Worm (Caenorhabditis elegans) whole organism, young adult: Measurements from ENCODE around the gene fbxa-134.

ENCODE experiments used
- C06A6.2 ChIP-seq: fragments of 200-800 bp; sonication (Bioruptor generic); conservative IDR thresholded peaks from 2 replicates; pipeline ENCODE4 v1.3.6; 2022; ENCODE audit warnings: missing genetic modification characterization, missing compliant biosample characterization
- F49E8.2 ChIP-seq: sonication (generic microtip); optimal IDR thresholded peaks from 3 replicates; lab custom pipeline; 2017; ENCODE audit warnings: missing genetic modification characterization, mild to moderate bottlenecking, missing compliant biosample characterization, antibody characterized with exemption, moderate library complexity; ENCODE audit not compliant: insufficient read depth
- ceh-27 ChIP-seq: fragments of 200-800 bp; sonication (Bioruptor generic); optimal IDR thresholded peaks from 2 replicates; lab custom pipeline; 2018; ENCODE audit warnings: mild to moderate bottlenecking, missing genetic modification characterization, moderate library complexity, missing compliant biosample characterization
- ceh-91 ChIP-seq: fragments of 200-800 bp; sonication (Bioruptor generic); IDR thresholded peaks from 2 replicates; pipeline ENCODE4 v1.3.6; 2022; ENCODE audit warnings: missing genetic modification reagents, missing genetic modification characterization, missing compliant biosample characterization
- chd-7 ChIP-seq: sonication (generic microtip); optimal IDR thresholded peaks from 2 replicates; lab custom pipeline; 2016; ENCODE audit warnings: mild to moderate bottlenecking, missing genetic modification characterization, moderate library complexity, missing compliant biosample characterization
- efl-1 ChIP-seq: fragments of 150-350 bp; optimal IDR thresholded peaks from 2 replicates; lab custom pipeline; 2014; ENCODE audit warnings: missing biosample characterization, missing genetic modification reagents, missing genetic modification characterization
- lin-54 ChIP-seq: fragments of 200-800 bp; sonication (Bioruptor generic); optimal IDR thresholded peaks from 2 replicates; lab custom pipeline; 2018; ENCODE audit warnings: mild to moderate bottlenecking, missing genetic modification characterization, missing compliant biosample characterization
- nfya-1 ChIP-seq: sonication (generic microtip); optimal IDR thresholded peaks from 2 replicates; lab custom pipeline; 2017; ENCODE audit warnings: antibody characterized with exemption, missing compliant biosample characterization, missing genetic modification characterization, borderline replicate concordance; ENCODE audit not compliant: insufficient read depth
- nhr-80 ChIP-seq: sonication (generic microtip); optimal IDR thresholded peaks from 2 replicates; lab custom pipeline; 2016; ENCODE audit warnings: missing genetic modification characterization, missing compliant biosample characterization
- snpc-1.3 ChIP-seq: sonication (generic microtip); optimal IDR thresholded peaks from 2 replicates; lab custom pipeline; 2017; ENCODE audit warnings: missing genetic modification characterization, mild to moderate bottlenecking, missing compliant biosample characterization, antibody characterized with exemption, moderate library complexity, missing genotype, missing genetic modification reagents; ENCODE audit not compliant: insufficient read depth
- snpc-4 ChIP-seq, 5 experiments: fragments of 150-350 bp in 1 of 5; sonication (generic microtip) in 4 of 5; optimal IDR thresholded peaks; 2 replicates each; lab custom pipeline; 2014 to 2018; ENCODE audit warnings: missing genetic modification characterization in 5 of 5, missing biosample characterization in 3 of 5, antibody characterized with exemption in 2 of 5, mild to moderate bottlenecking in 2 of 5, missing compliant biosample characterization in 2 of 5, missing genotype in 2 of 5, moderate library complexity in 2 of 5, missing genetic modification reagents in 1 of 5

DNA sequence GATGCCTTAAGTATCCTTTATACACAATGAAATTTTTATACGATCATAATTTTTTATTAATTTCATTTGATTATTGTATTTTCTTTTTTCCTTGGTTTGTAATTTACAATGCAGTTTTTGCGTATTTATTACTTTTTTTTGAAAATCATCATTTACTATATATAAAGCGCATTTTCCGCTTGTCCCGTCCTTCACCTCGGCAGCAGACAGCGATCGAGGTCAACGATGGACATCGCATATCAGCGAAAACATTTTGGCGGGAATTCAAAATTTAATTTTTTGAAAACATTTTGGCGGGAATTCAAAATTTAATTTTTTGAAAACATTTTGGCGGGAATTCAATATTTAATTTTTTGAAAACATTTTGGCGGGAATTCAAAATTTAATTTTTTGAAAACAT lies 44.7 kb downstream of the fbxa-134 start:
- no peak for TF ChIP-seq efl-1 (GFP tag; lab: Kevin White, UChicago)
- TF ChIP-seq ceh-91 (GFP tag; lab: Robert Waterston, UW), result no peak
- no peak for TF ChIP-seq snpc-1.3 (tag; lab: Kevin White, UChicago)
- TF ChIP-seq C06A6.2 (GFP tag; lab: Robert Waterston, UW), result no peak
- no peak for TF ChIP-seq snpc-4 (GFP tag; optimal IDR thresholded peaks at IDR 0.05; lab: Kevin White, UChicago)
- TF ChIP-seq snpc-4 (tag; optimal IDR thresholded peaks at IDR 0.05; lab: Kevin White, UChicago), result peak in 2 of 4 experiments; percentile 52 to 62
- no peak for TF ChIP-seq ceh-27 (GFP tag; lab: Kevin White, UChicago)
- TF ChIP-seq lin-54 (GFP tag; lab: Kevin White, UChicago), result no peak
- TF ChIP-seq nfya-1 (tag; lab: Kevin White, UChicago), result no peak
- TF ChIP-seq F49E8.2, result no peak
- TF ChIP-seq nhr-80 (tag; lab: Kevin White, UChicago), result no peak
- TF ChIP-seq chd-7 (tag; lab: Kevin White, UChicago), result no peak
